Worm (Caenorhabditis elegans) whole organism, young adult: ENCODE data around the gene glb-24.

Experiments used
- B0035.1 ChIP-seq: sonication (generic microtip); optimal IDR thresholded peaks from 2 replicates; lab custom pipeline; 2016; ENCODE audit warnings: missing genetic modification characterization, mild to moderate bottlenecking, missing compliant biosample characterization, missing genotype, missing genetic modification reagents
- B0261.1 ChIP-seq: sonication (generic microtip); optimal IDR thresholded peaks from 2 replicates; lab custom pipeline; 2016; ENCODE audit warnings: mild to moderate bottlenecking, missing genetic modification characterization, moderate library complexity, missing compliant biosample characterization
- F23B12.7 ChIP-seq: sonication (generic microtip); optimal IDR thresholded peaks from 2 replicates; lab custom pipeline; 2017; ENCODE audit warnings: missing genetic modification characterization, mild to moderate bottlenecking, missing compliant biosample characterization, antibody characterized with exemption, moderate library complexity; ENCODE audit not compliant: insufficient read depth
- F33H1.4 ChIP-seq: fragments of 200-800 bp; sonication (Bioruptor generic); IDR thresholded peaks from 2 replicates; pipeline ENCODE4 v1.3.6; 2022; ENCODE audit warnings: missing genetic modification reagents, missing genetic modification characterization, missing compliant biosample characterization
- F37B4.10 ChIP-seq: fragments of 200-800 bp; sonication (Bioruptor generic); IDR thresholded peaks from 2 replicates; pipeline ENCODE4 v1.3.6; 2022; ENCODE audit warnings: missing genetic modification characterization, missing compliant biosample characterization
- F55B11.4 ChIP-seq: sonication (generic microtip); optimal IDR thresholded peaks from 2 replicates; lab custom pipeline; 2016; ENCODE audit warnings: missing compliant biosample characterization, missing genetic modification characterization, borderline replicate concordance; ENCODE audit not compliant: insufficient read depth
- F57A8.1 ChIP-seq: fragments of 200-800 bp; sonication (Bioruptor generic); optimal IDR thresholded peaks from 2 replicates; lab custom pipeline; 2018; ENCODE audit warnings: mild to moderate bottlenecking, missing genetic modification characterization, moderate library complexity, missing compliant biosample characterization
- Y53F4B.3 ChIP-seq: fragments of 200-800 bp; sonication (Bioruptor generic); IDR thresholded peaks from 2 replicates; pipeline ENCODE4 v1.3.6; 2022; ENCODE audit warnings: missing genetic modification reagents, missing genetic modification characterization, missing compliant biosample characterization
- Y56A3A.18 ChIP-seq: fragments of 200-800 bp; sonication (Bioruptor generic); IDR thresholded peaks from 2 replicates; pipeline ENCODE4 v1.3.6; 2022; ENCODE audit warnings: missing genetic modification reagents, missing genetic modification characterization, missing compliant biosample characterization
- Y67H2A.10 ChIP-seq: fragments of 200-800 bp; sonication (Bioruptor generic); conservative IDR thresholded peaks from 2 replicates; pipeline ENCODE4 v1.3.6; 2022; ENCODE audit warnings: missing genetic modification reagents, missing genetic modification characterization, missing compliant biosample characterization
- Y95B8A.8 ChIP-seq: fragments of 200-800 bp; sonication (Bioruptor generic); IDR thresholded peaks from 2 replicates; pipeline ENCODE4 v1.3.6; 2022; ENCODE audit warnings: missing genetic modification reagents, missing genetic modification characterization, missing compliant biosample characterization
- ama-1 ChIP-seq, 3 experiments: fragments of 150-350 bp in 1 of 3; sonication (generic microtip) in 2 of 3; optimal IDR thresholded peaks; 2 replicates each; lab custom pipeline; 2014 to 2018; ENCODE audit warnings: missing biosample characterization in 2 of 3, missing genetic modification characterization in 2 of 3, missing genetic modification reagents in 2 of 3
- aptf-2 ChIP-seq: fragments of 200-800 bp; sonication (Bioruptor generic); conservative IDR thresholded peaks from 2 replicates; pipeline ENCODE4 v1.3.6; 2022; ENCODE audit warnings: missing genetic modification reagents, missing genetic modification characterization, missing compliant biosample characterization
- aptf-3 ChIP-seq: fragments of 200-800 bp; sonication (Bioruptor generic); IDR thresholded peaks from 2 replicates; pipeline ENCODE4 v1.3.6; 2022; ENCODE audit warnings: missing genetic modification characterization, missing compliant biosample characterization
- athp-1 ChIP-seq: sonication (generic microtip); optimal IDR thresholded peaks from 2 replicates; lab custom pipeline; 2017; ENCODE audit warnings: mild to moderate bottlenecking, missing genetic modification characterization, missing compliant biosample characterization
- attf-5 ChIP-seq: fragments of 200-800 bp; sonication (Bioruptor generic); optimal IDR thresholded peaks from 2 replicates; lab custom pipeline; 2018; ENCODE audit warnings: mild to moderate bottlenecking, missing genetic modification characterization, missing compliant biosample characterization
- bed-1 ChIP-seq: fragments of 200-800 bp; sonication (Bioruptor generic); IDR thresholded peaks from 2 replicates; pipeline ENCODE4 v1.3.6; 2022; ENCODE audit warnings: missing genetic modification reagents, missing genetic modification characterization, missing compliant biosample characterization
- ceh-27 ChIP-seq: fragments of 200-800 bp; sonication (Bioruptor generic); optimal IDR thresholded peaks from 2 replicates; lab custom pipeline; 2018; ENCODE audit warnings: mild to moderate bottlenecking, missing genetic modification characterization, moderate library complexity, missing compliant biosample characterization
- ceh-58 ChIP-seq: fragments of 200-800 bp; sonication (Bioruptor generic); IDR thresholded peaks from 2 replicates; pipeline ENCODE4 v1.3.6; 2022; ENCODE audit warnings: missing genetic modification characterization, missing compliant biosample characterization
- ceh-79 ChIP-seq: sonication (generic microtip); optimal IDR thresholded peaks from 2 replicates; lab custom pipeline; 2017; ENCODE audit warnings: mild to moderate bottlenecking, missing genetic modification characterization, missing compliant biosample characterization
- chd-7 ChIP-seq: sonication (generic microtip); optimal IDR thresholded peaks from 2 replicates; lab custom pipeline; 2016; ENCODE audit warnings: mild to moderate bottlenecking, missing genetic modification characterization, moderate library complexity, missing compliant biosample characterization
- dox-1 ChIP-seq: fragments of 200-800 bp; sonication (Bioruptor generic); IDR thresholded peaks from 2 replicates; pipeline ENCODE4 v1.3.6; 2022; ENCODE audit warnings: missing genetic modification reagents, missing genetic modification characterization, missing compliant biosample characterization
- efl-1 ChIP-seq: fragments of 150-350 bp; optimal IDR thresholded peaks from 2 replicates; lab custom pipeline; 2014; ENCODE audit warnings: missing biosample characterization, missing genetic modification reagents, missing genetic modification characterization
- ets-4 ChIP-seq: fragments of 200-800 bp; sonication (Bioruptor generic); optimal IDR thresholded peaks from 2 replicates; lab custom pipeline; 2018; ENCODE audit warnings: mild to moderate bottlenecking, missing genetic modification characterization, missing compliant biosample characterization
- him-1 ChIP-seq: sonication (generic microtip); optimal IDR thresholded peaks from 2 replicates; lab custom pipeline; 2016; ENCODE audit warnings: missing genotype, missing genetic modification reagents, missing genetic modification characterization, missing compliant biosample characterization
- hmg-20 ChIP-seq: fragments of 200-800 bp; sonication (Bioruptor generic); IDR thresholded peaks from 2 replicates; pipeline ENCODE4 v1.3.6; 2022; ENCODE audit warnings: missing genetic modification reagents, missing genetic modification characterization, missing compliant biosample characterization
- hrde-1 ChIP-seq: sonication (generic microtip); optimal IDR thresholded peaks from 2 replicates; lab custom pipeline; 2016; ENCODE audit warnings: missing genetic modification characterization, mild to moderate bottlenecking, missing compliant biosample characterization, moderate library complexity, missing genotype, missing genetic modification reagents, borderline replicate concordance
- let-526 ChIP-seq: fragments of 200-800 bp; sonication (Bioruptor generic); IDR thresholded peaks from 2 replicates; pipeline ENCODE4 v1.3.6; 2022; ENCODE audit warnings: missing genetic modification reagents, missing genetic modification characterization, missing compliant biosample characterization
- let-607 ChIP-seq, 2 experiments: fragments of 200-800 bp in 1 of 2; sonication (Bioruptor generic) in 1 of 2; sonication (generic microtip) in 1 of 2; optimal IDR thresholded peaks; 2 replicates each; lab custom pipeline; 2016 to 2018; ENCODE audit warnings: mild to moderate bottlenecking in 2 of 2, missing compliant biosample characterization in 2 of 2, missing genetic modification characterization in 2 of 2, moderate library complexity in 2 of 2, missing genotype in 1 of 2
- lsl-1 ChIP-seq: fragments of 200-800 bp; sonication (Bioruptor generic); optimal IDR thresholded peaks from 2 replicates; lab custom pipeline; 2018; ENCODE audit warnings: mild to moderate bottlenecking, missing genetic modification characterization, moderate library complexity, missing compliant biosample characterization
- madf-10 ChIP-seq: sonication (generic microtip); optimal IDR thresholded peaks from 2 replicates; lab custom pipeline; 2016; ENCODE audit warnings: mild to moderate bottlenecking, missing genetic modification characterization, missing compliant biosample characterization
- mes-4 ChIP-seq: sonication (generic microtip); optimal IDR thresholded peaks from 2 replicates; lab custom pipeline; 2016; ENCODE audit warnings: missing genotype, missing genetic modification characterization, missing compliant biosample characterization
- nfya-1 ChIP-seq: sonication (generic microtip); optimal IDR thresholded peaks from 2 replicates; lab custom pipeline; 2017; ENCODE audit warnings: antibody characterized with exemption, missing compliant biosample characterization, missing genetic modification characterization, borderline replicate concordance; ENCODE audit not compliant: insufficient read depth
- nfyb-1 ChIP-seq: fragments of 200-800 bp; sonication (Bioruptor generic); IDR thresholded peaks from 2 replicates; pipeline ENCODE4 v1.3.6; 2022; ENCODE audit warnings: missing genetic modification reagents, missing genetic modification characterization, missing compliant biosample characterization
- nhr-120 ChIP-seq: fragments of 200-800 bp; sonication (Bioruptor generic); IDR thresholded peaks from 2 replicates; pipeline ENCODE4 v1.3.6; 2022; ENCODE audit warnings: missing genetic modification characterization, missing compliant biosample characterization
- nhr-80 ChIP-seq: sonication (generic microtip); optimal IDR thresholded peaks from 2 replicates; lab custom pipeline; 2016; ENCODE audit warnings: missing genetic modification characterization, missing compliant biosample characterization
- nhr-90 ChIP-seq: sonication (generic microtip); optimal IDR thresholded peaks from 2 replicates; lab custom pipeline; 2016; ENCODE audit warnings: missing genotype, mild to moderate bottlenecking, missing genetic modification characterization, missing compliant biosample characterization
- pha-4 ChIP-seq: fragments of 150-350 bp; sonication (generic microtip); optimal IDR thresholded peaks from 2 replicates; lab custom pipeline; 2014; ENCODE audit warnings: missing biosample characterization, missing genetic modification reagents, missing genetic modification characterization
- rec-8 ChIP-seq, 2 experiments: sonication (generic microtip); optimal IDR thresholded peaks; 2 replicates each; lab custom pipeline; 2016; ENCODE audit warnings: mild to moderate bottlenecking in 2 of 2, missing genetic modification characterization in 2 of 2, missing genetic modification reagents in 2 of 2, missing genotype in 2 of 2, missing biosample characterization in 1 of 2, missing compliant biosample characterization in 1 of 2, moderate library complexity in 1 of 2
- sea-2 ChIP-seq: fragments of 200-800 bp; sonication (Bioruptor generic); IDR thresholded peaks from 2 replicates; pipeline ENCODE4 v1.3.6; 2022; ENCODE audit warnings: missing genetic modification characterization, missing compliant biosample characterization
- snpc-3.4 ChIP-seq: sonication (generic microtip); optimal IDR thresholded peaks from 2 replicates; lab custom pipeline; 2017; ENCODE audit warnings: missing genetic modification characterization, mild to moderate bottlenecking, missing compliant biosample characterization, antibody characterized with exemption, moderate library complexity, missing genotype, missing genetic modification reagents
- sptf-2 ChIP-seq: fragments of 200-800 bp; sonication (Bioruptor generic); optimal IDR thresholded peaks from 2 replicates; lab custom pipeline; 2018; ENCODE audit warnings: mild to moderate bottlenecking, missing genetic modification characterization, missing compliant biosample characterization
- tbp1 ChIP-seq: fragments of 200-800 bp; sonication (Bioruptor generic); optimal IDR thresholded peaks from 2 replicates; lab custom pipeline; 2018; ENCODE audit warnings: mild to moderate bottlenecking, missing genetic modification characterization, missing compliant biosample characterization
- tbx-9 ChIP-seq: sonication (generic microtip); optimal IDR thresholded peaks from 2 replicates; lab custom pipeline; 2016; ENCODE audit warnings: borderline replicate concordance, missing genetic modification characterization, inconsistent platforms, missing compliant biosample characterization
- xnd-1 ChIP-seq: sonication (generic microtip); optimal IDR thresholded peaks from 2 replicates; lab custom pipeline; 2016; ENCODE audit warnings: missing genotype, missing genetic modification reagents, missing genetic modification characterization, missing compliant biosample characterization
- ztf-18 ChIP-seq: sonication (generic microtip); optimal IDR thresholded peaks from 2 replicates; lab custom pipeline; 2016; ENCODE audit warnings: missing genotype, mild to moderate bottlenecking, missing genetic modification characterization, missing compliant biosample characterization
- ztf-26 ChIP-seq: sonication (generic microtip); optimal IDR thresholded peaks from 2 replicates; lab custom pipeline; 2017; ENCODE audit warnings: missing genetic modification characterization, missing compliant biosample characterization
- ztf-3 ChIP-seq: fragments of 200-800 bp; sonication (Bioruptor generic); optimal IDR thresholded peaks from 2 replicates; lab custom pipeline; 2018; ENCODE audit warnings: mild to moderate bottlenecking, missing genetic modification characterization, missing compliant biosample characterization

glb-24 gene

ce11 chrV:12869948-12870347 is 15.8 kb downstream of the glb-24 start, which contains the start of gene T07F10.3 (continued):
- TF ChIP-seq nhr-120 (GFP tag; lab: Robert Waterston, UW) (no peak), ceh-58 (GFP tag; lab: Robert Waterston, UW) (no peak), nfya-1 (tag; lab: Kevin White, UChicago) (no peak), efl-1 (GFP tag; lab: Kevin White, UChicago) (peak; percentile 82), sea-2 (GFP tag; lab: Robert Waterston, UW) (peak; percentile 76; the same call in 1 of the 2 replicates), rec-8 (tag; optimal IDR thresholded peaks at IDR 0.05; lab: Kevin White, UChicago) (peak; percentile 76 to 85), him-1 (peak; percentile 67), F37B4.10 (no peak), mes-4 (no peak), tbp1 (GFP tag; lab: Kevin White, UChicago) (peak; percentile 48), ama-1 (optimal IDR thresholded peaks at IDR 0.05; lab: Kevin White, UChicago) (no peak), ama-1 (GFP tag; optimal IDR thresholded peaks at IDR 0.05; lab: Kevin White, UChicago) (no peak), attf-5 (GFP tag; lab: Kevin White, UChicago) (peak; percentile 23), hrde-1 (peak; percentile 36), pha-4 (tag; lab: Kevin White, UChicago) (no peak), snpc-3.4 (tag; lab: Kevin White, UChicago) (peak; percentile 56), Y67H2A.10 (no peak), lsl-1 (GFP tag; lab: Kevin White, UChicago) (peak; percentile 55), nfyb-1 (GFP tag; lab: Robert Waterston, UW) (0 out of 2 replicates have a peak, but pooled peaks have one; percentile 60), athp-1 (tag; lab: Kevin White, UChicago) (peak; percentile 80), madf-10 (tag; lab: Kevin White, UChicago) (peak; percentile 74), ets-4 (no peak), F23B12.7 (tag; lab: Kevin White, UChicago) (peak; percentile 43), let-526 (GFP tag; lab: Robert Waterston, UW) (peak; percentile 84), ztf-18 (tag; lab: Kevin White, UChicago) (no peak), ztf-26 (no peak), F57A8.1 (GFP tag; lab: Kevin White, UChicago) (no peak), F55B11.4 (tag; lab: Kevin White, UChicago) (no peak), nhr-80 (no peak), Y56A3A.18 (GFP tag; lab: Robert Waterston, UW) (no peak), ztf-3 (GFP tag; lab: Kevin White, UChicago) (no peak), ceh-79 (tag; lab: Kevin White, UChicago) (no peak), tbx-9 (no peak), Y95B8A.8 (GFP tag; lab: Robert Waterston, UW) (no peak), F33H1.4 (GFP tag; lab: Robert Waterston, UW) (peak; percentile 63), bed-1 (GFP tag; lab: Robert Waterston, UW) (no peak), Y53F4B.3 (GFP tag; lab: Robert Waterston, UW) (no peak), B0261.1 (tag; lab: Kevin White, UChicago) (peak; percentile 23), B0035.1 (tag; lab: Kevin White, UChicago) (peak; percentile 50), xnd-1 (tag; lab: Kevin White, UChicago) (peak; percentile 30), sptf-2 (GFP tag; lab: Kevin White, UChicago) (no peak), let-607 (tag; optimal IDR thresholded peaks at IDR 0.05; lab: Kevin White, UChicago) (peak in 1 of 2 experiments; percentile 82), dox-1 (peak; percentile 90), hmg-20 (GFP tag; lab: Robert Waterston, UW) (peak; percentile 81), nhr-90 (tag; lab: Kevin White, UChicago) (no peak), chd-7 (peak; percentile 82), aptf-2 (GFP tag; lab: Robert Waterston, UW) (0 out of 2 replicates have a peak, but pooled peaks have one; percentile 69), aptf-3 (no peak), ceh-27 (GFP tag; lab: Kevin White, UChicago) (peak; percentile 95)
